Fruit fly (Drosophila melanogaster): ENCODE data around the gene CG2604.

CG2604 gene

dm6 chr3R:5198302-5198701, 24.9 kb downstream of the CG2604 start (continued):
- TF ChIP-seq dysf (GFP tag; IDR thresholded peaks at IDR 0.05) (peak; percentile 80), so (GFP tag; IDR thresholded peaks at IDR 0.05) (0 out of 3 replicates have a peak, but pooled peaks have one; percentile 9), CG4707 (GFP tag; optimal IDR thresholded peaks at IDR 0.05) (no peak), CG15479 (GFP tag; optimal IDR thresholded peaks at IDR 0.05) (no peak), dpn (GFP tag; optimal IDR thresholded peaks at IDR 0.05) (peak; percentile 66 to 69), Six4 (GFP tag; optimal IDR thresholded peaks at IDR 0.05) (no peak), h (optimal IDR thresholded peaks at IDR 0.05) (no peak), Usf (GFP tag; optimal IDR thresholded peaks at IDR 0.05) (no peak), pum (GFP tag; optimal IDR thresholded peaks at IDR 0.05) (peak; percentile 26), Hr39 (optimal IDR thresholded peaks at IDR 0.05) (no peak), CG14050 (GFP tag; IDR thresholded peaks at IDR 0.05) (no peak), en (GFP tag; optimal IDR thresholded peaks at IDR 0.05) (no peak), TFAM (GFP tag; optimal IDR thresholded peaks at IDR 0.05) (no peak), tin (GFP tag; optimal IDR thresholded peaks at IDR 0.05) (peak; percentile 25), CG10267 (tag; optimal IDR thresholded peaks at IDR 0.05) (peak; percentile 7), Asciz (GFP tag; optimal IDR thresholded peaks at IDR 0.05) (no peak), crol (GFP tag; IDR thresholded peaks at IDR 0.05) (no peak), E2f1 (GFP tag; IDR thresholded peaks at IDR 0.05) (peak; percentile 49; the same call in 1 of the 2 replicates), pb (GFP tag; optimal IDR thresholded peaks at IDR 0.05) (no peak), HLHmδ (GFP tag; optimal IDR thresholded peaks at IDR 0.05) (no peak), danr (GFP tag; IDR thresholded peaks at IDR 0.05) (no peak), dmrt99B (tag; optimal IDR thresholded peaks at IDR 0.05) (peak; percentile 73), gem (tag; optimal IDR thresholded peaks at IDR 0.05) (peak; percentile 60), CG8359 (GFP tag; optimal IDR thresholded peaks at IDR 0.05; ENCODE audit: borderline replicate concordance) (no peak), Nf-YB (GFP tag; optimal IDR thresholded peaks at IDR 0.05) (no peak), luna (GFP tag; optimal IDR thresholded peaks at IDR 0.05) (peak; percentile 27), inv (GFP tag; IDR thresholded peaks at IDR 0.05; ENCODE audit: partially characterized antibody) (no peak), prd (optimal IDR thresholded peaks at IDR 0.05) (no peak), prd (GFP tag; IDR thresholded peaks at IDR 0.05) (peak; percentile 56; the same call in 2 of the 3 replicates), Poxn (GFP tag; IDR thresholded peaks at IDR 0.05) (no peak), hth (optimal IDR thresholded peaks at IDR 0.05) (no peak), Mad (GFP tag; optimal IDR thresholded peaks at IDR 0.05) (no peak), HLH3B (GFP tag; IDR thresholded peaks at IDR 0.05) (peak; percentile 51; the same call in 1 of the 2 replicates), chif (GFP tag; optimal IDR thresholded peaks at IDR 0.05) (peak; percentile 23 to 45), CG9727 (GFP tag; optimal IDR thresholded peaks at IDR 0.05) (peak; percentile 37), fd3F (GFP tag; optimal IDR thresholded peaks at IDR 0.05) (peak; percentile 37), Awh (GFP tag; IDR thresholded peaks at IDR 0.05) (no peak), hkb (optimal IDR thresholded peaks at IDR 0.05) (no peak), hkb (GFP tag; IDR thresholded peaks at IDR 0.05) (peak; percentile 63), CG10565 (GFP tag; optimal IDR thresholded peaks at IDR 0.05) (no peak), CG1647 (GFP tag; optimal IDR thresholded peaks at IDR 0.05) (peak; percentile 34), Dfd (GFP tag; optimal IDR thresholded peaks at IDR 0.05) (no peak), lbe (GFP tag; optimal IDR thresholded peaks at IDR 0.05) (no peak), Scr (GFP tag; IDR thresholded peaks at IDR 0.05; ENCODE audit: partially characterized antibody) (no peak), gcm2 (GFP tag; optimal IDR thresholded peaks at IDR 0.05) (no peak), bbx (GFP tag; IDR thresholded peaks at IDR 0.05; ENCODE audit: partially characterized antibody) (no peak), CG13123 (GFP tag; optimal IDR thresholded peaks at IDR 0.05) (no peak), grn (GFP tag; optimal IDR thresholded peaks at IDR 0.05) (no peak), CG12769 (tag; optimal IDR thresholded peaks at IDR 0.05) (peak; percentile 87), gt (GFP tag; IDR thresholded peaks at IDR 0.05) (no peak), CG6854 (GFP tag; optimal IDR thresholded peaks at IDR 0.05) (peak; percentile 40), sens-2 (GFP tag; IDR thresholded peaks at IDR 0.05) (no peak), CG11696 (GFP tag; IDR thresholded peaks at IDR 0.05) (0 out of 2 replicates have a peak, but pooled peaks have one; percentile 25)
